Worm (Caenorhabditis elegans): ENCODE measurements around the gene ZK637.14.

DNA sequence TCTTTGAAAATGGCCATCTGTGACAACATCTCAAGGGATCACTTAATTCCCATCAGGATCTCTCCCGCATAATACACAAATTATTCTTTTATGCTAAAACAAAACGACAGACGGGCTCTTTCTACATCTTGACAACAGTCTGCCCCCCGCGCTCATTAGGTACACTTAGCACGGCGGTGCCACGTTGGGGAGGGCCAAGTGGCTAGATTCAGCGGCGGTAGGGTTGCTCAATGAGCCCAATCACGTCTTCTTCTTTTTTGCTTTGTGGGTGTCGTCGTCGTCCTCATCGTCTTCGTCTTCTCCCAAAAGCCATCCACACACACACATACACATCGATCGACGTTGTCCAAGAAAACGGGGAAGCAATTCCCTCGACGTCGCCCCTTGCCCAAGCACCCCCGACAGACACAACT, 15.9 kb downstream of the ZK637.14 start:
- TF ChIP-seq ztf-1 (GFP tag; conservative IDR thresholded peaks at IDR 0.05) (0 out of 2 replicates have a peak, but pooled peaks have one; percentile 43), nhr-77 (tag; optimal IDR thresholded peaks at IDR 0.05) (no peak), unc-62 (GFP tag; optimal IDR thresholded peaks at IDR 0.05) (no peak)

Data from whole organism, L2 larva.